Worm (Caenorhabditis elegans): ENCODE results near the gene R07B7.2.
A peak's percentile ranks its signal among the peaks of the same experiment; 100 is the strongest.
"Not testable (repeated sequence)": the region's sequence is repeated elsewhere in the genome, so short reads cannot be mapped to it uniquely, and the experiment has no call there.

R07B7.2 gene

ce11 chrV:12025683-12026082 lies 33.9 kb downstream of the R07B7.2 start:
- TF ChIP-seq zip-8 (tag; optimal IDR thresholded peaks at IDR 0.05), result no peak
- TF ChIP-seq elt-3 (tag; optimal IDR thresholded peaks at IDR 0.05), result no peak
- TF ChIP-seq pha-4 (tag; optimal IDR thresholded peaks at IDR 0.05), result no peak
- no peak for TF ChIP-seq unc-39 (tag; optimal IDR thresholded peaks at IDR 0.05)
- TF ChIP-seq lin-32 (GFP tag; optimal IDR thresholded peaks at IDR 0.05), result no peak
- TF ChIP-seq ztf-11 (tag; optimal IDR thresholded peaks at IDR 0.05), result no peak
- no peak for TF ChIP-seq ham-2 (GFP tag; optimal IDR thresholded peaks at IDR 0.05)
- TF ChIP-seq nhr-12 (tag; optimal IDR thresholded peaks at IDR 0.05), result no peak
- no peak for TF ChIP-seq ceh-83 (GFP tag; optimal IDR thresholded peaks at IDR 0.05)
- TF ChIP-seq hlh-1 (tag; optimal IDR thresholded peaks at IDR 0.05), result no peak
- no peak for TF ChIP-seq mls-2 (tag; optimal IDR thresholded peaks at IDR 0.05)
- no peak for TF ChIP-seq M03D4.4 (tag; optimal IDR thresholded peaks at IDR 0.05)
- TF ChIP-seq mab-5 (tag; optimal IDR thresholded peaks at IDR 0.05), result no peak
- TF ChIP-seq nhr-28 (tag; optimal IDR thresholded peaks at IDR 0.05), result no peak
- TF ChIP-seq flh-1 (GFP tag; optimal IDR thresholded peaks at IDR 0.05), result no peak
- peak; percentile 19 for TF ChIP-seq unc-120 (tag; optimal IDR thresholded peaks at IDR 0.05; ENCODE audit: poor library complexity, severe bottlenecking)
- peak; percentile 93 for TF ChIP-seq ces-1 (GFP tag; optimal IDR thresholded peaks at IDR 0.05)

DNA sequence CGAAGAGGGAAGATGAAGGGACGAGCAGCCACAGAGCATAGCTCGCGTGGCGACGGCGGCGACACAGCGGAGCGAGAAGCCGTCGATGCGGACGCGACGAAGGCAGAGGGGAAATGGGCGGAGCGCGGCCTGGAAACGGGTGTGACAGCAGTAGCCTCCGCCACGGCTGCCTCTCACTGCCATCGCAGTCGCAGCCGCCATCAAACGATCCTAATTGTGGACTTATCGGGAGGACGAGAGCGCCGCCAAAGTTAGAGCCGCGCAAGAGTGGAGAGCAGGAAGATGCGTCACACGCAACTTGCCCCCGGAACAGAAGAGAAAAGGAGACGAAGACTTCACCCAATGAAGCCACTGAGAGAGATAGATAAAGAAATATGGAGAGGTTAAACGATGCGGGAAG lies 35.3 kb downstream of the R07B7.2 start:
- TF ChIP-seq ces-1 (GFP tag; optimal IDR thresholded peaks at IDR 0.05) (peak; percentile 38), unc-39 (tag; optimal IDR thresholded peaks at IDR 0.05) (no peak), lsy-2 (tag; optimal IDR thresholded peaks at IDR 0.05) (no peak), sptf-1 (tag; optimal IDR thresholded peaks at IDR 0.05) (peak; percentile 63), mls-2 (tag; optimal IDR thresholded peaks at IDR 0.05) (peak; percentile 10)

DNA sequence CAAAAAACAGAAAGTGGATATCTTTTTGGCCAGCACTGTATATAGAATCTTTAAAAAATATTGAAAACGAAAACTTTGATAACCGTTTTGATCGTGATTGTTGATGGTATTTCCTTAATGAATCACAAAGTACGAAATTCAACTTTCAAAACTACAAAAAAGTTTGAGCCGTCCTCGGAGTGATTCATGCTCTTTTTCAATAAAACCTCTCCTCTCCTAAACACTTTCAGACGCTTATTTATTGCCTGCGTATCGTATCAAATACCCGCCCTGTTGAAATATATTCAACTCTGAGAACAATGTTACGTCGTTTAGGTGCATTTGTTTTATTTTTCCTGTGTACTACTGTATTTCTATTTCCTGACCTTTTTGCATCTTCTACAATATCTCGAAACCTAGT lies 38.6 kb downstream of the R07B7.2 start:
- no peak for TF ChIP-seq sem-2 (GFP tag; optimal IDR thresholded peaks at IDR 0.05)
- no peak for TF ChIP-seq pha-4 (tag; optimal IDR thresholded peaks at IDR 0.05)
- TF ChIP-seq flh-1 (GFP tag; optimal IDR thresholded peaks at IDR 0.05), result no peak
- no peak for TF ChIP-seq unc-120 (tag; optimal IDR thresholded peaks at IDR 0.05; ENCODE audit: poor library complexity, severe bottlenecking)

ce11 chrV:12020026-12020425 lies 39.5 kb downstream of the R07B7.2 start, which contains the start of gene F10C2.3:
Gene F10C2.3 (plus strand): TSS chrV:12020326.
- TF ChIP-seq hlh-1 (tag; optimal IDR thresholded peaks at IDR 0.05); M03D4.4 (tag; optimal IDR thresholded peaks at IDR 0.05); ceh-43 (GFP tag; optimal IDR thresholded peaks at IDR 0.05): not testable (repeated sequence)

- TF ChIP-seq lin-13 (tag; optimal IDR thresholded peaks at IDR 0.05), result no peak
- no peak for TF ChIP-seq tbx-8 (GFP tag; optimal IDR thresholded peaks at IDR 0.05)
- no peak for TF ChIP-seq ces-1 (GFP tag; optimal IDR thresholded peaks at IDR 0.05)
- TF ChIP-seq snpc-4 (tag; optimal IDR thresholded peaks at IDR 0.05), result no peak
- no peak for TF ChIP-seq M03D4.4 (tag; optimal IDR thresholded peaks at IDR 0.05)
- TF ChIP-seq bed-3 (GFP tag; optimal IDR thresholded peaks at IDR 0.05), result no peak
- TF ChIP-seq mls-2 (tag; optimal IDR thresholded peaks at IDR 0.05), result no peak
- no peak for TF ChIP-seq blmp-1 (tag; optimal IDR thresholded peaks at IDR 0.05)
- no peak for TF ChIP-seq ceh-39 (tag; optimal IDR thresholded peaks at IDR 0.05)
- no peak for TF ChIP-seq lsy-2 (tag; optimal IDR thresholded peaks at IDR 0.05)
- TF ChIP-seq nhr-237 (tag; optimal IDR thresholded peaks at IDR 0.05), result no peak
- TF ChIP-seq pha-4 (tag; optimal IDR thresholded peaks at IDR 0.05), result no peak
- TF ChIP-seq mab-5 (tag; optimal IDR thresholded peaks at IDR 0.05), result no peak
- no peak for TF ChIP-seq nhr-76 (tag; optimal IDR thresholded peaks at IDR 0.05)
- TF ChIP-seq unc-120 (tag; optimal IDR thresholded peaks at IDR 0.05; ENCODE audit: poor library complexity, severe bottlenecking), result no peak
- TF ChIP-seq unc-62 (GFP tag; optimal IDR thresholded peaks at IDR 0.05), result no peak
These were observed 46.3 kb downstream of the R07B7.2 start, which contains the start of gene add-2 for ce11 chrV:12013298-12013697. Gene add-2 (minus strand): TSS chrV:12013406.

- TF ChIP-seq lsy-2 (tag; optimal IDR thresholded peaks at IDR 0.05), result no peak
- no peak for TF ChIP-seq mep-1 (tag; optimal IDR thresholded peaks at IDR 0.05)
- TF ChIP-seq blmp-1 (tag; optimal IDR thresholded peaks at IDR 0.05), result peak; percentile 36
- no peak for TF ChIP-seq unc-120 (tag; optimal IDR thresholded peaks at IDR 0.05; ENCODE audit: poor library complexity, severe bottlenecking)
These were observed 47.9 kb downstream of the R07B7.2 start for ce11 chrV:12011686-12012085.
